Worm (Caenorhabditis elegans) whole organism, L3 larva: ENCODE results near the gene F36A4.5.

Source experiments
- ZK546.5 ChIP-seq: sonication (generic microtip); optimal IDR thresholded peaks from 2 replicates; lab custom pipeline; 2017; ENCODE audit warnings: missing biosample characterization, missing genetic modification characterization
- aly-2 ChIP-seq: fragments of 150-350 bp; optimal IDR thresholded peaks from 2 replicates; lab custom pipeline; 2014; ENCODE audit warnings: missing biosample characterization, missing genetic modification characterization
- ama-1 ChIP-seq: fragments of 150-350 bp; optimal IDR thresholded peaks from 2 replicates; lab custom pipeline; 2018
- ceh-28 ChIP-seq: fragments of 150-350 bp; optimal IDR thresholded peaks from 2 replicates; lab custom pipeline; 2014; ENCODE audit warnings: missing biosample characterization, missing genetic modification reagents, missing genetic modification characterization
- ceh-82 ChIP-seq: fragments of 150-350 bp; optimal IDR thresholded peaks from 2 replicates; lab custom pipeline; 2014; ENCODE audit warnings: missing biosample characterization, missing genetic modification characterization
- ceh-9 ChIP-seq: sonication (generic microtip); optimal IDR thresholded peaks from 2 replicates; lab custom pipeline; 2018; ENCODE audit warnings: missing biosample characterization, missing genetic modification characterization
- daf-12 ChIP-seq: fragments of 150-350 bp; optimal IDR thresholded peaks from 2 replicates; lab custom pipeline; 2014; ENCODE audit warnings: missing biosample characterization, missing genetic modification reagents, missing genetic modification characterization
- egl-5 ChIP-seq: fragments of 150-350 bp; optimal IDR thresholded peaks from 2 replicates; lab custom pipeline; 2017; ENCODE audit warnings: missing biosample characterization, missing genetic modification reagents, missing genetic modification characterization, inconsistent platforms
- elt-1 ChIP-seq: fragments of 150-350 bp; optimal IDR thresholded peaks from 2 replicates; lab custom pipeline; 2014; ENCODE audit warnings: missing biosample characterization, missing genetic modification characterization
- elt-2 ChIP-seq: sonication (generic microtip); optimal IDR thresholded peaks from 2 replicates; lab custom pipeline; 2016; ENCODE audit warnings: missing genetic modification reagents, mild to moderate bottlenecking, missing genetic modification characterization, missing compliant biosample characterization
- elt-3 ChIP-seq, 3 experiments: fragments of 150-350 bp in 1 of 3; sonication (generic microtip) in 2 of 3; optimal IDR thresholded peaks; 2 replicates in 2 of 3; 4 replicates in 1 of 3; lab custom pipeline; 2014 to 2017; ENCODE audit warnings: missing biosample characterization in 3 of 3, missing genetic modification characterization in 3 of 3
- eor-1 ChIP-seq, 2 experiments: fragments of 150-350 bp; optimal IDR thresholded peaks; 2 replicates each; lab custom pipeline; 2014 to 2018; ENCODE audit warnings: missing biosample characterization in 2 of 2, missing genetic modification characterization in 2 of 2
- fkh-2 ChIP-seq: fragments of 150-350 bp; optimal IDR thresholded peaks from 2 replicates; lab custom pipeline; 2014; ENCODE audit warnings: missing biosample characterization, missing genetic modification reagents, missing genetic modification characterization
- fos-1 ChIP-seq: fragments of 150-350 bp; optimal IDR thresholded peaks from 2 replicates; lab custom pipeline; 2014; ENCODE audit warnings: missing biosample characterization, missing genetic modification characterization
- hmg-11 ChIP-seq: sonication (generic microtip); optimal IDR thresholded peaks from 2 replicates; lab custom pipeline; 2016; ENCODE audit warnings: missing genetic modification characterization, missing compliant biosample characterization
- lin-15B ChIP-seq: fragments of 150-350 bp; optimal IDR thresholded peaks from 2 replicates; lab custom pipeline; 2014; ENCODE audit warnings: missing biosample characterization, missing genetic modification characterization
- lin-39 ChIP-seq: fragments of 150-350 bp; optimal IDR thresholded peaks from 2 replicates; lab custom pipeline; 2018; ENCODE audit warnings: missing biosample characterization, missing genetic modification reagents, missing genetic modification characterization
- mdl-1 ChIP-seq: fragments of 150-350 bp; optimal IDR thresholded peaks from 2 replicates; lab custom pipeline; 2014; ENCODE audit warnings: missing biosample characterization, missing genetic modification characterization
- nfya-1 ChIP-seq: sonication (generic microtip); optimal IDR thresholded peaks from 2 replicates; lab custom pipeline; 2017; ENCODE audit warnings: missing genetic modification characterization, mild to moderate bottlenecking, missing compliant biosample characterization, antibody characterized with exemption, moderate library complexity; ENCODE audit not compliant: insufficient read depth
- nhr-11 ChIP-seq: fragments of 150-350 bp; optimal IDR thresholded peaks from 2 replicates; lab custom pipeline; 2014; ENCODE audit warnings: missing biosample characterization, missing genetic modification characterization
- nhr-12 ChIP-seq: fragments of 150-350 bp; optimal IDR thresholded peaks from 2 replicates; lab custom pipeline; 2014; ENCODE audit warnings: missing biosample characterization, missing genetic modification characterization
- nhr-23 ChIP-seq: fragments of 150-350 bp; optimal IDR thresholded peaks from 2 replicates; lab custom pipeline; 2014; ENCODE audit warnings: missing biosample characterization, missing genetic modification reagents, missing genetic modification characterization
- nhr-25 ChIP-seq: sonication (generic microtip); optimal IDR thresholded peaks from 2 replicates; lab custom pipeline; 2017; ENCODE audit warnings: missing biosample characterization, missing genetic modification characterization
- nhr-28 ChIP-seq: fragments of 150-350 bp; optimal IDR thresholded peaks from 2 replicates; lab custom pipeline; 2014; ENCODE audit warnings: missing biosample characterization, missing genetic modification characterization
- nhr-43 ChIP-seq: sonication (generic microtip); optimal IDR thresholded peaks from 2 replicates; lab custom pipeline; 2016; ENCODE audit warnings: mild to moderate bottlenecking, missing genetic modification characterization, missing compliant biosample characterization; ENCODE audit not compliant: poor library complexity, severe bottlenecking
- nhr-77 ChIP-seq: fragments of 150-350 bp; optimal IDR thresholded peaks from 2 replicates; lab custom pipeline; 2014; ENCODE audit warnings: missing biosample characterization, missing genetic modification characterization
- pha-4 ChIP-seq: fragments of 150-350 bp; optimal IDR thresholded peaks from 2 replicates; lab custom pipeline; 2014; ENCODE audit warnings: missing biosample characterization, missing genetic modification reagents, missing genetic modification characterization
- sea-2 ChIP-seq: fragments of 150-350 bp; sonication (generic microtip); optimal IDR thresholded peaks from 4 replicates; lab custom pipeline; 2014; ENCODE audit warnings: missing biosample characterization, missing genetic modification reagents, missing genetic modification characterization
- skn-1 ChIP-seq: fragments of 150-350 bp; optimal IDR thresholded peaks from 2 replicates; lab custom pipeline; 2014; ENCODE audit warnings: missing biosample characterization, missing genetic modification characterization
- snpc-4 ChIP-seq: fragments of 150-350 bp; optimal IDR thresholded peaks from 2 replicates; lab custom pipeline; 2014; ENCODE audit warnings: missing biosample characterization, missing genetic modification characterization
- tbx-2 ChIP-seq: sonication (generic microtip); optimal IDR thresholded peaks from 2 replicates; lab custom pipeline; 2016; ENCODE audit warnings: mild to moderate bottlenecking, missing genetic modification characterization, missing compliant biosample characterization
- ztf-4 ChIP-seq: fragments of 150-350 bp; optimal IDR thresholded peaks from 2 replicates; lab custom pipeline; 2014; ENCODE audit warnings: missing biosample characterization, missing genetic modification characterization

Gene F36A4.5

DNA sequence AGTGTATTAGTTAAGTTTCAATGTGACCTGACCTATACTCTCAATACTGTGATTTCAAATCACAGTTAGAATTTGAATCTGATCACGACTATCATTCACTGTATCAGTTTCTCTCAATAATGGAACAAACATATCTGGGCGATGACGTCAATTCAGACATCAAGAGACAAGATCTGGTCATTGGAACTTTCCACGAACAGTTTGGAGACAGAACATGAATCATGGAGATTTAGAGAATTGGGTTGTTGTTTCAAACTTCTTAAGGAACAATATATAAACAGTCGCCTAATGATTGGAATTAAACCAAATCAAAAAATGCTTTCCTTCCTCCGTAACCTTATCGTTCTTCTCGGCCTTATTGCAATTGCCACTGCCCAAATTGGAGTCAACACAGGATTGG is 25.9 kb downstream of the F36A4.5 start, which contains the start of gene F15E6.4:
Gene F15E6.4 (plus strand): TSS at position 301 of the 400 bp plus-strand sequence.
- no peak for TF ChIP-seq tbx-2 (tag; lab: Kevin White, UChicago)
- no peak for TF ChIP-seq egl-5 (tag; lab: Kevin White, UChicago)
- no peak for TF ChIP-seq ceh-82
- no peak for TF ChIP-seq nhr-28 (tag; lab: Kevin White, UChicago)
- TF ChIP-seq hmg-11 (tag; lab: Kevin White, UChicago): no peak
- no peak for TF ChIP-seq skn-1 (tag; lab: Kevin White, UChicago)
- no peak for TF ChIP-seq ama-1 (lab: Kevin White, UChicago)
- TF ChIP-seq mdl-1: no peak
- no peak for TF ChIP-seq nhr-25 (tag; lab: Kevin White, UChicago)
- TF ChIP-seq nfya-1: no peak
- no peak for TF ChIP-seq daf-12
- TF ChIP-seq snpc-4 (tag; lab: Kevin White, UChicago): no peak
- TF ChIP-seq fos-1: no peak
- TF ChIP-seq elt-1 (tag; lab: Kevin White, UChicago): no peak
- TF ChIP-seq fkh-2 (tag; lab: Kevin White, UChicago): no peak
- no peak for TF ChIP-seq ztf-4
- TF ChIP-seq lin-39: no peak
- no peak for TF ChIP-seq ceh-28 (tag; lab: Kevin White, UChicago)

DNA sequence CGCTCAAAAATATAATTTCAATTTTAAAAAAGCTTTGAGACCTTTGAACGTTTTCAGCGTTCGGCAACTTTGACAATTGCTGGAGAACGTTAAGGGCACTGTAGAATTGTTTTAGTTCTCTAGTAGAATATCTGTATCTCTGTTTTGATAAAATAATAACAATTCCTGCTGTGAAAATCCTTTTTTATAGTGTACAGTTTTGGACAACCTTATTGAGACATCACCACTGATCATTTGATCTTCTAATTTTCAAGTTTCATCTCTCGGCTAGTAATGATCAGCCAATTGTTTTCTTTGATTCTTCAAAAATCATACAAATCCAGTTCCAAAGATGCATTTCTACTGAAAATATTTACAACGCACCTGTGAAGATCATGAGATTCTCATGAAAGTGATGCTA is 27.2 kb downstream of the F36A4.5 start, which contains the start of gene F15E6.10:
Gene F15E6.10 (plus strand): TSS at position 301 of the 400 bp plus-strand sequence.
- TF ChIP-seq nhr-43 (tag; lab: Kevin White, UChicago): no peak
- TF ChIP-seq, all 47 proteins: peak for 0

DNA sequence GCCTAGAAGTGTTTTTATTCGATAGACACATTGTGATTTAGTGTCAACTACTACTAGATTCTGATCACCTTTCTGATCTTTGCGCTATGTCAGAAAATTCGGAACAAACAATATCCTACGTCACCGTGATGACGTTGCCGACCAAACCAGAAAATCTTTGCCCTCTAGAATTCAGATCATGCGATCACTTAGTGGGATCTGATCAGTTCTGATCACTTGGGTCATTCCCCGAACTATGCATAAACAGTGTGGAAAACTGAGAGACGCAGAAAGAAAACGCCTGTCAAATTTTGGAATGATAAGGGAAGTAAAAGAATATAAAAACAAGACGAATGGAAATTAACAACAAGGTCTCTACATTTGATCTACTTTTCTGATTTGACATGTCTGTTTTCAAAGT is 29.2 kb downstream of the F36A4.5 start, which contains the start of gene F15E6.3:
Gene F15E6.3 (plus strand): TSS at position 344 of the 400 bp plus-strand sequence.
- TF ChIP-seq elt-3 (tag; optimal IDR thresholded peaks at IDR 0.05; lab: Kevin White, UChicago) (peak in 1 of 3 experiments; percentile 36), mdl-1 (no peak), nhr-11 (tag; lab: Kevin White, UChicago) (no peak), nhr-43 (tag; lab: Kevin White, UChicago) (peak; percentile 76), ceh-9 (no peak), nhr-25 (tag; lab: Kevin White, UChicago) (peak; percentile 60), nhr-77 (no peak), fos-1 (no peak), elt-2 (no peak), ZK546.5 (no peak), daf-12 (no peak), nfya-1 (no peak), ceh-28 (tag; lab: Kevin White, UChicago) (peak; percentile 32), nhr-12 (tag; lab: Kevin White, UChicago) (no peak), lin-39 (no peak), nhr-23 (tag; lab: Kevin White, UChicago) (peak; percentile 89), egl-5 (tag; lab: Kevin White, UChicago) (no peak), pha-4 (tag; lab: Kevin White, UChicago) (no peak), eor-1 (tag; optimal IDR thresholded peaks at IDR 0.05; lab: Kevin White, UChicago) (no peak), sea-2 (GFP tag; lab: Kevin White, UChicago) (no peak), nhr-28 (tag; lab: Kevin White, UChicago) (no peak), ceh-82 (no peak), tbx-2 (tag; lab: Kevin White, UChicago) (no peak), aly-2 (tag; lab: Kevin White, UChicago) (no peak), lin-15B (tag; lab: Kevin White, UChicago) (no peak), skn-1 (tag; lab: Kevin White, UChicago) (no peak)
- TF ChIP-seq, all 47 proteins: peak for 5

ce11 chrIV:4298983-4299382 is 33.7 kb downstream of the F36A4.5 start, which contains the start of gene F15E6.9:
Gene F15E6.9, minus strand, starts transcription at chrIV:4299083.
- no peak for TF ChIP-seq aly-2 (tag; lab: Kevin White, UChicago)
- TF ChIP-seq egl-5 (tag; lab: Kevin White, UChicago): no peak

DNA sequence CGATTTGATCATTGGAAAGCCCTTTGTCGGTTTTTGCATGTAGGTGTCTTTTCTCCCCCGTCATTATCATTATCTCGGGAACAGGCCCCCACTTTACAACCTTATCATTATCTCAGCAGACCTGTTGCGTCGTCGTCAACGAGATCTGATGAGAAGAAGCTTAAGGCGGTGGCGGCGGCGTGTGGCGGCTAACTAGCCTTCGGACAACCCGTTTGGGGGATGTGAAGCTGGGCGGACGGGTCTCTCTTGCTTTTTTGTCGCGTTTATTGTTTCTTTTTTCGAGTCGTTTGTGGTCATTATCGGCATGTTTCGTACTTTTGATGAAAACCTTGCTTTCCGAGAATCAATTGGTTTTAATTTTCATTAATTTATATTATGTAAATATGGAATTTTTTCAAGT is 34.7 kb downstream of the F36A4.5 start:
- TF ChIP-seq nhr-23 (tag; lab: Kevin White, UChicago): peak; percentile 19
- no peak for TF ChIP-seq ceh-82
- peak; percentile 57 for TF ChIP-seq nhr-43 (tag; lab: Kevin White, UChicago)
- peak; percentile 54 for TF ChIP-seq nhr-25 (tag; lab: Kevin White, UChicago)
